Worm (Caenorhabditis elegans) whole organism, young adult: Measurements from ENCODE around the gene F13H8.3.

ENCODE experiments used
- B0261.1 ChIP-seq: sonication (generic microtip); optimal IDR thresholded peaks from 2 replicates; lab custom pipeline; 2016; ENCODE audit warnings: mild to moderate bottlenecking, missing genetic modification characterization, moderate library complexity, missing compliant biosample characterization
- C17E4.6 ChIP-seq: fragments of 200-800 bp; sonication (Bioruptor generic); IDR thresholded peaks from 2 replicates; pipeline ENCODE4 v1.3.6; 2022; ENCODE audit warnings: missing genetic modification reagents, missing genetic modification characterization, missing compliant biosample characterization
- F23B12.7 ChIP-seq: sonication (generic microtip); optimal IDR thresholded peaks from 2 replicates; lab custom pipeline; 2017; ENCODE audit warnings: missing genetic modification characterization, mild to moderate bottlenecking, missing compliant biosample characterization, antibody characterized with exemption, moderate library complexity; ENCODE audit not compliant: insufficient read depth
- F49E8.2 ChIP-seq: sonication (generic microtip); optimal IDR thresholded peaks from 3 replicates; lab custom pipeline; 2017; ENCODE audit warnings: missing genetic modification characterization, mild to moderate bottlenecking, missing compliant biosample characterization, antibody characterized with exemption, moderate library complexity; ENCODE audit not compliant: insufficient read depth
- F57A8.1 ChIP-seq: fragments of 200-800 bp; sonication (Bioruptor generic); optimal IDR thresholded peaks from 2 replicates; lab custom pipeline; 2018; ENCODE audit warnings: mild to moderate bottlenecking, missing genetic modification characterization, moderate library complexity, missing compliant biosample characterization
- T07F8.4 ChIP-seq: sonication (generic microtip); optimal IDR thresholded peaks from 2 replicates; lab custom pipeline; 2016; ENCODE audit warnings: mild to moderate bottlenecking, missing genetic modification characterization, moderate library complexity, missing compliant biosample characterization
- Y53G8AR.9 ChIP-seq: fragments of 200-800 bp; sonication (Bioruptor generic); conservative IDR thresholded peaks from 2 replicates; pipeline ENCODE4 v1.3.6; 2022; ENCODE audit warnings: missing genetic modification reagents, missing genetic modification characterization, missing compliant biosample characterization
- Y67H2A.10 ChIP-seq: fragments of 200-800 bp; sonication (Bioruptor generic); conservative IDR thresholded peaks from 2 replicates; pipeline ENCODE4 v1.3.6; 2022; ENCODE audit warnings: missing genetic modification reagents, missing genetic modification characterization, missing compliant biosample characterization
- Y79H2A.3 ChIP-seq: fragments of 200-800 bp; sonication (Bioruptor generic); conservative IDR thresholded peaks from 2 replicates; pipeline ENCODE4 v1.3.6; 2022; ENCODE audit warnings: missing genetic modification reagents, missing genetic modification characterization, missing compliant biosample characterization
- ama-1 ChIP-seq, 3 experiments: fragments of 150-350 bp in 1 of 3; sonication (generic microtip) in 2 of 3; optimal IDR thresholded peaks; 2 replicates each; lab custom pipeline; 2014 to 2018; ENCODE audit warnings: missing biosample characterization in 2 of 3, missing genetic modification characterization in 2 of 3, missing genetic modification reagents in 2 of 3
- atf-7 ChIP-seq: sonication (generic microtip); optimal IDR thresholded peaks from 2 replicates; lab custom pipeline; 2017; ENCODE audit warnings: mild to moderate bottlenecking, missing genetic modification characterization, missing compliant biosample characterization
- attf-5 ChIP-seq: fragments of 200-800 bp; sonication (Bioruptor generic); optimal IDR thresholded peaks from 2 replicates; lab custom pipeline; 2018; ENCODE audit warnings: mild to moderate bottlenecking, missing genetic modification characterization, missing compliant biosample characterization
- attf-6 ChIP-seq: fragments of 200-800 bp; sonication (Bioruptor generic); IDR thresholded peaks from 2 replicates; pipeline ENCODE4 v1.3.6; 2022; ENCODE audit warnings: missing genetic modification reagents, missing genetic modification characterization, missing compliant biosample characterization
- cebp-1 ChIP-seq, 2 experiments: fragments of 200-800 bp in 1 of 2; sonication (Bioruptor generic) in 1 of 2; sonication (generic microtip) in 1 of 2; IDR thresholded peaks in 1 of 2; optimal IDR thresholded peaks in 1 of 2; 2 replicates each; pipeline versions ENCODE4 v1.3.6 to Lab custom; 2017 to 2022; ENCODE audit warnings: missing compliant biosample characterization in 2 of 2, missing genetic modification characterization in 2 of 2, mild to moderate bottlenecking in 1 of 2, missing genetic modification reagents in 1 of 2, moderate library complexity in 1 of 2
- cebp-2 ChIP-seq: fragments of 200-800 bp; sonication (Bioruptor generic); IDR thresholded peaks from 2 replicates; pipeline ENCODE4 v1.3.6; 2022; ENCODE audit warnings: missing genetic modification characterization, missing compliant biosample characterization
- ceh-100 ChIP-seq: fragments of 200-800 bp; sonication (Bioruptor generic); IDR thresholded peaks from 2 replicates; pipeline ENCODE4 v1.3.6; 2022; ENCODE audit warnings: missing genetic modification reagents, missing genetic modification characterization, missing compliant biosample characterization
- ceh-27 ChIP-seq: fragments of 200-800 bp; sonication (Bioruptor generic); optimal IDR thresholded peaks from 2 replicates; lab custom pipeline; 2018; ENCODE audit warnings: mild to moderate bottlenecking, missing genetic modification characterization, moderate library complexity, missing compliant biosample characterization
- ceh-40 ChIP-seq: fragments of 200-800 bp; sonication (Bioruptor generic); IDR thresholded peaks from 2 replicates; pipeline ENCODE4 v1.3.6; 2022; ENCODE audit warnings: missing genetic modification characterization, missing compliant biosample characterization
- ceh-58 ChIP-seq: fragments of 200-800 bp; sonication (Bioruptor generic); IDR thresholded peaks from 2 replicates; pipeline ENCODE4 v1.3.6; 2022; ENCODE audit warnings: missing genetic modification characterization, missing compliant biosample characterization
- ceh-79 ChIP-seq: sonication (generic microtip); optimal IDR thresholded peaks from 2 replicates; lab custom pipeline; 2017; ENCODE audit warnings: mild to moderate bottlenecking, missing genetic modification characterization, missing compliant biosample characterization
- die-1 ChIP-seq: sonication (generic microtip); optimal IDR thresholded peaks from 2 replicates; lab custom pipeline; 2016; ENCODE audit warnings: missing genotype, mild to moderate bottlenecking, missing genetic modification characterization, missing compliant biosample characterization
- dox-1 ChIP-seq: fragments of 200-800 bp; sonication (Bioruptor generic); IDR thresholded peaks from 2 replicates; pipeline ENCODE4 v1.3.6; 2022; ENCODE audit warnings: missing genetic modification reagents, missing genetic modification characterization, missing compliant biosample characterization
- egl-44 ChIP-seq: fragments of 200-800 bp; sonication (Bioruptor generic); IDR thresholded peaks from 2 replicates; pipeline ENCODE4 v1.3.6; 2022; ENCODE audit warnings: missing genetic modification reagents, missing genetic modification characterization, missing compliant biosample characterization
- him-1 ChIP-seq: sonication (generic microtip); optimal IDR thresholded peaks from 2 replicates; lab custom pipeline; 2016; ENCODE audit warnings: missing genotype, missing genetic modification reagents, missing genetic modification characterization, missing compliant biosample characterization
- hmg-1.2 ChIP-seq: fragments of 200-800 bp; sonication (Bioruptor generic); IDR thresholded peaks from 2 replicates; pipeline ENCODE4 v1.3.6; 2022; ENCODE audit warnings: missing genetic modification reagents, missing genetic modification characterization, missing compliant biosample characterization
- hsf-1 ChIP-seq: fragments of 200-800 bp; sonication (Bioruptor generic); IDR thresholded peaks from 2 replicates; pipeline ENCODE4 v1.3.6; 2022; ENCODE audit warnings: missing genetic modification reagents, missing genetic modification characterization, missing compliant biosample characterization
- lag-1 ChIP-seq: fragments of 200-800 bp; sonication (Bioruptor generic); IDR thresholded peaks from 2 replicates; pipeline ENCODE4 v1.3.6; 2022; ENCODE audit warnings: missing genetic modification reagents, missing genetic modification characterization, missing compliant biosample characterization
- lin-40 ChIP-seq: sonication (generic microtip); optimal IDR thresholded peaks from 2 replicates; lab custom pipeline; 2016; ENCODE audit warnings: missing genetic modification characterization, mild to moderate bottlenecking, missing compliant biosample characterization, missing genotype, missing genetic modification reagents
- madf-6 ChIP-seq: fragments of 200-800 bp; sonication (Bioruptor generic); IDR thresholded peaks from 2 replicates; pipeline ENCODE4 v1.3.6; 2022; ENCODE audit warnings: missing genetic modification reagents, missing genetic modification characterization, missing compliant biosample characterization
- mcd-1 ChIP-seq: fragments of 200-800 bp; sonication (Bioruptor generic); IDR thresholded peaks from 2 replicates; pipeline ENCODE4 v1.3.6; 2022; ENCODE audit warnings: missing genetic modification reagents, missing genetic modification characterization, missing compliant biosample characterization
- mes-4 ChIP-seq: sonication (generic microtip); optimal IDR thresholded peaks from 2 replicates; lab custom pipeline; 2016; ENCODE audit warnings: missing genotype, missing genetic modification characterization, missing compliant biosample characterization
- nfya-2 ChIP-seq: fragments of 200-800 bp; sonication (Bioruptor generic); IDR thresholded peaks from 2 replicates; pipeline ENCODE4 v1.3.6; 2022; ENCODE audit warnings: missing genetic modification reagents, missing genetic modification characterization, missing compliant biosample characterization
- nfyb-1 ChIP-seq: fragments of 200-800 bp; sonication (Bioruptor generic); IDR thresholded peaks from 2 replicates; pipeline ENCODE4 v1.3.6; 2022; ENCODE audit warnings: missing genetic modification reagents, missing genetic modification characterization, missing compliant biosample characterization
- nhr-80 ChIP-seq: sonication (generic microtip); optimal IDR thresholded peaks from 2 replicates; lab custom pipeline; 2016; ENCODE audit warnings: missing genetic modification characterization, missing compliant biosample characterization
- nhr-90 ChIP-seq: sonication (generic microtip); optimal IDR thresholded peaks from 2 replicates; lab custom pipeline; 2016; ENCODE audit warnings: missing genotype, mild to moderate bottlenecking, missing genetic modification characterization, missing compliant biosample characterization
- pha-4 ChIP-seq: fragments of 150-350 bp; sonication (generic microtip); optimal IDR thresholded peaks from 2 replicates; lab custom pipeline; 2014; ENCODE audit warnings: missing biosample characterization, missing genetic modification reagents, missing genetic modification characterization
- sdz-38 ChIP-seq: sonication (generic microtip); optimal IDR thresholded peaks from 2 replicates; lab custom pipeline; 2016; ENCODE audit warnings: missing genotype, missing genetic modification characterization, missing compliant biosample characterization
- snpc-1.1 ChIP-seq: sonication (generic microtip); optimal IDR thresholded peaks from 2 replicates; lab custom pipeline; 2017; ENCODE audit warnings: missing genetic modification characterization, mild to moderate bottlenecking, missing compliant biosample characterization, antibody characterized with exemption, moderate library complexity, missing genotype, missing genetic modification reagents; ENCODE audit not compliant: insufficient read depth
- snpc-1.3 ChIP-seq: sonication (generic microtip); optimal IDR thresholded peaks from 2 replicates; lab custom pipeline; 2017; ENCODE audit warnings: missing genetic modification characterization, mild to moderate bottlenecking, missing compliant biosample characterization, antibody characterized with exemption, moderate library complexity, missing genotype, missing genetic modification reagents; ENCODE audit not compliant: insufficient read depth
- snpc-3.4 ChIP-seq: sonication (generic microtip); optimal IDR thresholded peaks from 2 replicates; lab custom pipeline; 2017; ENCODE audit warnings: missing genetic modification characterization, mild to moderate bottlenecking, missing compliant biosample characterization, antibody characterized with exemption, moderate library complexity, missing genotype, missing genetic modification reagents
- tlf-1 ChIP-seq: fragments of 200-800 bp; sonication (Bioruptor generic); optimal IDR thresholded peaks from 2 replicates; lab custom pipeline; 2018; ENCODE audit warnings: mild to moderate bottlenecking, missing genetic modification characterization, missing compliant biosample characterization
- unc-62 ChIP-seq: fragments of 150-350 bp; optimal IDR thresholded peaks from 2 replicates; lab custom pipeline; 2014; ENCODE audit warnings: missing biosample characterization, missing genetic modification reagents, missing genetic modification characterization
- ztf-26 ChIP-seq: sonication (generic microtip); optimal IDR thresholded peaks from 2 replicates; lab custom pipeline; 2017; ENCODE audit warnings: missing genetic modification characterization, missing compliant biosample characterization
- ztf-28 ChIP-seq: fragments of 200-800 bp; sonication (Bioruptor generic); IDR thresholded peaks from 2 replicates; pipeline ENCODE4 v1.3.6; 2022; ENCODE audit warnings: missing genetic modification reagents, missing genetic modification characterization, missing compliant biosample characterization

F13H8.3 gene

DNA sequence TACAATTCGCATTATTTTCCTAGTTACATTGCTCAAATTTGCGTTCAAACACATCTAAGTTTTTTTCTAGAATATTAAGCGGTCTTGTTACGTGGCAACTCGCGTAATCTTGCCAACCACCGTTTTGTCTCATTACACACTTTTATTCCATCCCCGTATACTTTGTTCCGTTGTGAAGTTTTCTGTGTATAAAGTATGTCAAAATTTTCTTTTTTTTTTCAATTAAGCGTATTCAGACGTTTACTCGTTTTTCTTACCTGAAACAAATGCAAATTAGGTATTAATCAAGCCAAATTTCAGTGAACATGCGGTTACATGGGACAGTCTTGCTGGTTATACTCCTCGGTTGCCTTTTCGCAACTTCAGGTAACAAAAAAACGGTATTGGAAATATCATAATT lies 16.8 kb upstream of the F13H8.3 start, which contains the start of gene T24H7.2:
TSS of gene T24H7.2 (plus strand) at position 301 of the 400 bp plus-strand sequence.
- TF ChIP-seq mcd-1 (GFP tag; lab: Robert Waterston, UW) (no peak), ama-1 (optimal IDR thresholded peaks at IDR 0.05; lab: Kevin White, UChicago) (no peak), ama-1 (GFP tag; optimal IDR thresholded peaks at IDR 0.05; lab: Kevin White, UChicago) (no peak), unc-62 (no peak), lag-1 (no peak), ceh-27 (no peak), ceh-58 (GFP tag; lab: Robert Waterston, UW) (no peak), attf-5 (GFP tag; lab: Kevin White, UChicago) (no peak), ceh-100 (GFP tag; lab: Robert Waterston, UW) (no peak), F23B12.7 (tag; lab: Kevin White, UChicago) (no peak), Y67H2A.10 (GFP tag; lab: Robert Waterston, UW) (no peak), B0261.1 (tag; lab: Kevin White, UChicago) (no peak), C17E4.6 (GFP tag; lab: Robert Waterston, UW) (no peak), die-1 (no peak), hsf-1 (GFP tag; lab: Robert Waterston, UW) (no peak)

- TF ChIP-seq B0261.1 (tag; lab: Kevin White, UChicago) (peak; percentile 0), ztf-26 (tag; lab: Kevin White, UChicago) (no peak), nfyb-1 (GFP tag; lab: Robert Waterston, UW) (no peak), egl-44 (GFP tag; lab: Robert Waterston, UW) (no peak), ceh-40 (GFP tag; lab: Robert Waterston, UW) (no peak), pha-4 (tag; lab: Kevin White, UChicago) (no peak), lag-1 (no peak), nhr-80 (no peak)
Observed at ce11 chrII:6248029-6248428, 15.8 kb upstream of the F13H8.3 start.

ce11 chrII:6248503-6248902 lies 15.3 kb upstream of the F13H8.3 start:
- TF ChIP-seq nfya-2 (GFP tag; lab: Robert Waterston, UW): no peak
- no peak; the same call in 1 of the 2 replicates for TF ChIP-seq egl-44 (GFP tag; lab: Robert Waterston, UW)
- TF ChIP-seq snpc-1.1: no peak
- no peak for TF ChIP-seq sdz-38 (tag; lab: Kevin White, UChicago)
- no peak for TF ChIP-seq snpc-1.3 (tag; lab: Kevin White, UChicago)
- peak; percentile 1 for TF ChIP-seq tlf-1
- TF ChIP-seq hmg-1.2: peak; percentile 41
- TF ChIP-seq cebp-2 (GFP tag; lab: Robert Waterston, UW): 0 out of 2 replicates have a peak, but pooled peaks have one; percentile 41
- no peak for TF ChIP-seq hsf-1 (GFP tag; lab: Robert Waterston, UW)
- TF ChIP-seq T07F8.4 (tag; lab: Kevin White, UChicago): peak; percentile 63
- TF ChIP-seq nhr-90 (tag; lab: Kevin White, UChicago): peak; percentile 72
- TF ChIP-seq dox-1: peak; percentile 73
- no peak for TF ChIP-seq him-1
- TF ChIP-seq nhr-80: peak; percentile 35
- peak; percentile 69 for TF ChIP-seq mes-4 (tag; lab: Kevin White, UChicago)
- no peak for TF ChIP-seq Y53G8AR.9 (GFP tag; lab: Robert Waterston, UW)
- TF ChIP-seq Y79H2A.3 (GFP tag; lab: Robert Waterston, UW): no peak
- TF ChIP-seq ztf-28 (GFP tag; lab: Robert Waterston, UW): no peak
- TF ChIP-seq snpc-3.4 (tag; lab: Kevin White, UChicago): peak; percentile 56
- TF ChIP-seq F49E8.2 (tag; lab: Kevin White, UChicago): peak; percentile 82
- peak; percentile 55 for TF ChIP-seq madf-6 (GFP tag; lab: Robert Waterston, UW)
- TF ChIP-seq attf-5 (GFP tag; lab: Kevin White, UChicago): peak; percentile 68
- no peak for TF ChIP-seq attf-6
- no peak for TF ChIP-seq ceh-79 (tag; lab: Kevin White, UChicago)
- no peak for TF ChIP-seq lin-40 (tag; lab: Kevin White, UChicago)
- TF ChIP-seq F57A8.1 (GFP tag; lab: Kevin White, UChicago): no peak
- TF ChIP-seq unc-62: no peak
- TF ChIP-seq cebp-1 (GFP tag; IDR thresholded peaks at IDR 0.05; lab: Robert Waterston, UW): 0 out of 2 replicates have a peak, but pooled peaks have one; percentile 11
- TF ChIP-seq cebp-1 (tag; optimal IDR thresholded peaks at IDR 0.05; lab: Kevin White, UChicago): peak; percentile 62
- TF ChIP-seq atf-7 (tag; lab: Kevin White, UChicago): peak; percentile 40
